Worm (Caenorhabditis elegans): Measurements from ENCODE around the gene F43C11.11.

F43C11.11 gene

DNA sequence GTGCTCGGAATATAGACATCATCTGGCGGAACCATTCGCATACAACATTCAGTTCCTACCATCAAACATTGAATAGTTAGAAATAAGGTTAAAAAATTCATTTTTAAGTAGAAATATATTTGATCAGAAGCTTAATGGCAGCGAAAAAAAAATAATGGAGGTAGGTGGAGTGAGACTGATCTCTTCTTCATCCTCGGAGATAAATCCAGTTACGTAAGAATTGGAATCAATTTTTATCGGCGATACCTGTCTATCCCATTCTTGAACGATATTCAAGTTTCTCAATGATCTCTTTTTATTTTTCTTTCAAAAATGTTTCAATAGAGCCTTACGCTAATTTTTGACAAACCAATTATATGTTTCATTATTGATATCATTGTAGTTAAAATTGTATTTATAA lies 21.9 kb upstream of the F43C11.11 start, which contains the start of gene F16G10.9:
F16G10.9 (minus strand) TSS at position 101 of the 400 bp plus-strand sequence.
- TF ChIP-seq daf-16 (GFP tag; optimal IDR thresholded peaks at IDR 0.05) (no peak), daf-16 (tag; optimal IDR thresholded peaks at IDR 0.05) (no peak), unc-62 (GFP tag; optimal IDR thresholded peaks at IDR 0.05 in 1 of 2) (no peak), unc-62 (tag; optimal IDR thresholded peaks at IDR 0.05) (no peak), fkh-10 (GFP tag; optimal IDR thresholded peaks at IDR 0.05) (no peak), lin-13 (GFP tag; optimal IDR thresholded peaks at IDR 0.05) (no peak), ceh-62 (tag; optimal IDR thresholded peaks at IDR 0.05) (no peak), ceh-28 (tag; optimal IDR thresholded peaks at IDR 0.05) (no peak), mdt-29 (GFP tag; IDR thresholded peaks at IDR 0.05) (no peak), spr-3 (GFP tag; optimal IDR thresholded peaks at IDR 0.05) (no peak), lin-29 (GFP tag; IDR thresholded peaks at IDR 0.05) (no peak)

DNA sequence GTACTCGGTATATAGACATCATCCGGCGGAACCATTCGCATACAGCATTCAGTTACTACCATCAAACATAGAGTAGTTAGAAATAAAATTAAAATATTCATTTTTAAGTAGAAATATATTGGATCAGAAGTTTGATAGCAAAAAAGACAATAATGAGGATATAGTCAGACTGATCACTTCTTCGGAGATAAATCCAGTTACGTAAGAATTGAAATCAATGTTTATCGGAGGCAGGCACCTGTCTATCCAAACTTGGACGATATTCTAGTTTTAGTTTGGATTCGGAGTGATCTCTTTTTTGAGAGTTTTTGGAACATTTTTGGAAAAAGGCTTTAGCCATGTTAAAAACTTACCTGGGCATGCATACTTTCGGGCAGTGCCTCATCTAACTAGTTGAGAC lies 19.8 kb upstream of the F43C11.11 start, which contains the start of gene F16G10.8:
F16G10.8 (minus strand) TSS at position 101 of the 400 bp plus-strand sequence.
- no peak for TF ChIP-seq lin-39 (tag; optimal IDR thresholded peaks at IDR 0.05)
- no peak for TF ChIP-seq tag-97 (GFP tag; IDR thresholded peaks at IDR 0.05)
- TF ChIP-seq F10B5.3 (tag; optimal IDR thresholded peaks at IDR 0.05): no peak
- TF ChIP-seq rbr-2 (tag; optimal IDR thresholded peaks at IDR 0.05): no peak
- TF ChIP-seq fos-1 (tag; optimal IDR thresholded peaks at IDR 0.05): no peak
- no peak for TF ChIP-seq skn-1 (tag; optimal IDR thresholded peaks at IDR 0.05)
- TF ChIP-seq lin-1 (GFP tag; IDR thresholded peaks at IDR 0.05): no peak

DNA sequence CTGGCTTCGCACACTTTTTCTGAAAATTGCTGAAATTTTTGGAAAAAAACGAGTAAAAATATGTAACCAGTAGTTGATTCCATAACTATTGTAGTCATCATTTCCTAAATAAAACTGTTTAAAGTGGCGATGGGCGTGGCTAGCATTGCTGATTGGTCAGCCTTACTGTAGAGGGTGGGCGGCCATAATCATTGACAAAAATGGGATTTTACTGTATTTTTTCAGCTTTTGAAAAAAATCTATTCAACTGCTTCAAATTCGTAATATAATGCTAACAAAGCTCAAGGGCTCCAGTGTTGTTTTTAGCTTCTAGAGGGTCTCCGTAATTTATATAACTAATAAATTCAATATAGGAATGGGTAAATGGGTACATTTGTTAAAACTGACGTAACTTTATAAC lies 16.6 kb upstream of the F43C11.11 start, which contains the start of gene F16G10.7:
F16G10.7 (minus strand) TSS at position 101 of the 400 bp plus-strand sequence.
- TF ChIP-seq dmd-9 (GFP tag; IDR thresholded peaks at IDR 0.05) (no peak), F26F4.8 (GFP tag; conservative IDR thresholded peaks at IDR 0.05) (no peak), madf-9 (GFP tag; conservative IDR thresholded peaks at IDR 0.05) (no peak), F37D6.2 (tag; optimal IDR thresholded peaks at IDR 0.05) (no peak), F49E8.2 (tag; optimal IDR thresholded peaks at IDR 0.05; ENCODE audit: borderline replicate concordance) (no peak), R02D3.7 (tag; optimal IDR thresholded peaks at IDR 0.05) (no peak), spr-3 (GFP tag; optimal IDR thresholded peaks at IDR 0.05) (no peak), pha-4 (GFP tag; IDR thresholded peaks at IDR 0.05) (no peak), pha-4 (tag; optimal IDR thresholded peaks at IDR 0.05) (no peak), nhr-25 (tag; optimal IDR thresholded peaks at IDR 0.05; ENCODE audit: borderline replicate concordance, insufficient read depth) (no peak), php-3 (GFP tag; IDR thresholded peaks at IDR 0.05) (no peak), ZK337.2 (GFP tag; IDR thresholded peaks at IDR 0.05) (no peak), dmd-8 (GFP tag; IDR thresholded peaks at IDR 0.05) (no peak), lir-3 (tag; optimal IDR thresholded peaks at IDR 0.05) (no peak), D1046.2 (GFP tag; IDR thresholded peaks at IDR 0.05) (no peak), arid-1 (GFP tag; conservative IDR thresholded peaks at IDR 0.05) (no peak), T20F7.1 (GFP tag; optimal IDR thresholded peaks at IDR 0.05) (no peak), daf-19 (GFP tag; conservative IDR thresholded peaks at IDR 0.05) (no peak), nhr-48 (tag; optimal IDR thresholded peaks at IDR 0.05) (no peak), mxl-2 (GFP tag; conservative IDR thresholded peaks at IDR 0.05) (no peak)

DNA sequence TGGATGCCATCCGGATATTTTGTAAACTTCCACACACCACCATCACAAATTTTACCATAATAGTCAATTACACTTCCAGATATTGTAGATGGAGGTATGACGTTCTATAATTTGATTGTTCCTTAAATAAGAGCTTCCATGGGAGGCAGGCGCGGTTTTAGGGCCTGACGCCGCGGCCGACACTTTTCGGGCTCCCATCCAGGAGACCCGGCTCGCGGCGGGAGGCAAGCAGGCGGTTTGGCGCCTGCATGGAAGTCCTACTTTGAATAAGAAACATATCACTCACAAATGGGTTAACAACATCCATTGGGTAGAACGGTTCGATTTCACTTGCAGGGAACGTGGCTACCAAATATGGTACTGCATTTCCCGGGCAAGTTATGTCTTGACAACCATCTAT lies 16.1 kb upstream of the F43C11.11 start:
- TF ChIP-seq set-16 (GFP tag; IDR thresholded peaks at IDR 0.05) (peak; percentile 83), daf-19 (GFP tag; conservative IDR thresholded peaks at IDR 0.05) (no peak)
